Worm (Caenorhabditis elegans): ENCODE results near the gene Y38A10A.11.

ce11 chrV:6096559-6097155 is 6.7 kb downstream of the Y38A10A.11 start, which contains the start of gene smut-1:
- no peak for TF ChIP-seq pes-1 (GFP tag; IDR thresholded peaks at IDR 0.05)
- no peak for TF ChIP-seq flt-1 (GFP tag; IDR thresholded peaks at IDR 0.05)
- no peak for TF ChIP-seq ama-1 (optimal IDR thresholded peaks at IDR 0.05)

Data from whole organism, early embryonic.